Worm (Caenorhabditis elegans): Measurements from ENCODE around the gene rab-28.
A peak's percentile ranks its signal among the peaks of the same experiment; 100 is the strongest.

The rab-28 gene

DNA sequence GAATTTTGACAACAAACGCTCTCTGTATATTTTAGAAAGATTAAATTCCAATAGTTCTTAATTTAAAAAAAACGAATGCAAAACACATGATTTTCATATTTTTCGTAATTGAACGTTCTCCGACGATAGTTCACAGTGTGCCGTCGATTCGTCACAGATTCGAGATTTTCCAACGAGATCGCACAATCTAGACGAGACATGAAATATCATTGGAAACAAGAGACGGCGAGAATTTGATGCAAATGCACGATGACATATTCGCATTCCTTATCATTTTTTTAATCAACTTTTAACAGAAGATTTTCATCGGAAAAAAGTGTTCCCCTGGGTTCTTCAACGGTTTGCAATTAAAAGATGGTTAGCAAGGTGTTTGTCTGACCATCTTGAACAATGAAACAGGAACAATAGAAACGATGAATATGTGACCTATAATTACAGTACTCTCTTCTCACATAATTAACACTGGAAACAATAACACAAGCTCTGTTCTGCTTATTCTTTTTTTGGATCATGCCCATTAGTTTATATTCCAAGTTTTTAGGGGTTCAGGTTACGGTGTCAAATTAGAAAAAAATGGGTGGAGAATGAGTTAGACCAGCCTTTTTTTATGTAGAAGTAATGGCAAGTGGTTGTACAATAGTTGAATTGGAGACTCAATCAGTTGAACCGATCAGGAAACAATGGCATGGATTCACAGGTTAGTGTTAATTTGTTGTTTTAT, 11.2 kb downstream of the rab-28 start, which contains the start of gene Y11D7A.3:
Y11D7A.3 (plus strand) TSS at position 671 of the 721 bp plus-strand sequence.
- TF ChIP-seq sma-9 (GFP tag; optimal IDR thresholded peaks at IDR 0.05) (peak; percentile 43), sma-9 (tag; optimal IDR thresholded peaks at IDR 0.05) (no peak), unc-55 (GFP tag; optimal IDR thresholded peaks at IDR 0.05) (no peak), alr-1 (tag; optimal IDR thresholded peaks at IDR 0.05) (no peak), snpc-4 (tag; optimal IDR thresholded peaks at IDR 0.05) (no peak), ztf-4 (tag; optimal IDR thresholded peaks at IDR 0.05) (no peak), fos-1 (tag; optimal IDR thresholded peaks at IDR 0.05) (no peak)

DNA sequence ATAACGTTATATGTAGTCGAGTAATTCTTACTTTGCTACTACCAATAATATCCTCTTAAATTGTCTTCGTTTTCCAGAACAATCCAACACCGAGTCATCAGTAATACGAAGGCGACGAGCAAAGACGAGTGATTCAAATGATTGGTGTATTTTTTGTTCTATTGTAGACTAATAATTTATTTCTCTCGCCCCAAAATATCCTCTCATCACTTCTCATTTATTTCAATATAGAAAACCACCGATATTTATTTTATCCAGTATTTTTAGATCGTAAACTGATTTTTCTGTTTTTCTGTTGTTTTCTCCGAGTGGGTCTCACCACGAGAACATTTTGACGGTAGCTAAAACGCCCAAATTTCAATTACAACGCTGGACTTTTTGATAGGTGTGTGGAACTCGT, 16.2 kb downstream of the rab-28 start:
- TF ChIP-seq dmd-4 (tag; optimal IDR thresholded peaks at IDR 0.05) (no peak), snpc-4 (tag; optimal IDR thresholded peaks at IDR 0.05) (no peak), mab-5 (tag; optimal IDR thresholded peaks at IDR 0.05) (no peak), ztf-4 (tag; optimal IDR thresholded peaks at IDR 0.05) (no peak), nhr-21 (tag; optimal IDR thresholded peaks at IDR 0.05) (no peak), lsy-2 (tag; optimal IDR thresholded peaks at IDR 0.05) (no peak), aly-2 (tag; optimal IDR thresholded peaks at IDR 0.05) (no peak), R02D3.7 (tag; optimal IDR thresholded peaks at IDR 0.05) (no peak), F13H6.1 (tag; optimal IDR thresholded peaks at IDR 0.05) (no peak), ztf-11 (tag; optimal IDR thresholded peaks at IDR 0.05) (no peak)

DNA sequence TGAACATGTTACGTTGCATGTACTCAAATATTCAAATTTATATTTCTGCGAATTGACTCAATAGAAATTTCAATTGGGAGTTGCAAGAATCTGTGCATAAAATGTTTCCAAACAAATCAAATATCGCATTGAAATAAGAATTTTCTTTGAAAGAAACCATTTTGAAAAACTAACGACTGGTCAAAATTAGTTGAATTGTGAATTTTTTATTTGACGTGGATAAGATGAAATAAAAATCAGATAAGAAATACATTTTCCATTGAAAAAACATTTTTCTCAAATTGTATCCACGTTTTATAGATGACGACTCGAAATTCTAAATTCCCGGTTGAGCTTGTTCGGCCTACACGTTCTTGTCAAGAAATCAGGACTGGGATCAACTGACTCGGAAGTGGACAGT, 19.0 kb downstream of the rab-28 start, which contains the start of gene C46C2.3:
C46C2.3 (plus strand) TSS at position 301 of the 400 bp plus-strand sequence.
- TF ChIP-seq Y55F3AM.14 (GFP tag; optimal IDR thresholded peaks at IDR 0.05) (no peak), nhr-77 (tag; optimal IDR thresholded peaks at IDR 0.05) (no peak), elt-1 (tag; optimal IDR thresholded peaks at IDR 0.05) (no peak), unc-55 (GFP tag; optimal IDR thresholded peaks at IDR 0.05) (no peak), nhr-11 (tag; optimal IDR thresholded peaks at IDR 0.05) (no peak), ztf-4 (tag; optimal IDR thresholded peaks at IDR 0.05) (no peak), C34F6.9 (tag; optimal IDR thresholded peaks at IDR 0.05) (no peak), nhr-12 (tag; optimal IDR thresholded peaks at IDR 0.05) (no peak), sem-4 (tag; optimal IDR thresholded peaks at IDR 0.05) (no peak), lin-13 (GFP tag; optimal IDR thresholded peaks at IDR 0.05) (no peak), mab-5 (tag; optimal IDR thresholded peaks at IDR 0.05) (no peak), egl-27 (tag; optimal IDR thresholded peaks at IDR 0.05) (no peak), nhr-129 (tag; optimal IDR thresholded peaks at IDR 0.05) (no peak), mdl-1 (tag; optimal IDR thresholded peaks at IDR 0.05) (no peak), lin-39 (tag; optimal IDR thresholded peaks at IDR 0.05) (no peak), nhr-237 (tag; optimal IDR thresholded peaks at IDR 0.05) (no peak), aly-2 (tag; optimal IDR thresholded peaks at IDR 0.05) (no peak), nhr-23 (tag; optimal IDR thresholded peaks at IDR 0.05) (no peak), ceh-82 (tag; optimal IDR thresholded peaks at IDR 0.05) (no peak)

DNA sequence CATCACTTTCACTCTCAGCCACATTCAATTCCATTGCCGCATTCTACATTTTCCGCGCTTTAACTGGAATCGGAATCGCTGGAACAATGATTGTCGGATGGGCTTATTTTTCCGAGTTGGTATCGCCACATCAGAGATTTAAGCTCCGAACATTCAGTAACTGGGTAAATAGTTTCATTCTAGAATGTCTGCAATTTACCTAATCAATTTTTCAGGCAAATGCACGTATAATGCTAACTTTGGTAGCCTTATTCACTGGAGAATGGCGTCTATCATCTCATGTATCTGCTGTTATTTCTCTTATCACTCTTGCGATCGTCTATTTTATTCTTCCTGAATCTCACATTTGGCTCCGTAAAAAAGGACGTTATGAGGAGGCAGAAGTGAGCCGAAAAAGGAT, 25.4 kb downstream of the rab-28 start:
- TF ChIP-seq nhr-21 (tag; optimal IDR thresholded peaks at IDR 0.05): no peak

DNA sequence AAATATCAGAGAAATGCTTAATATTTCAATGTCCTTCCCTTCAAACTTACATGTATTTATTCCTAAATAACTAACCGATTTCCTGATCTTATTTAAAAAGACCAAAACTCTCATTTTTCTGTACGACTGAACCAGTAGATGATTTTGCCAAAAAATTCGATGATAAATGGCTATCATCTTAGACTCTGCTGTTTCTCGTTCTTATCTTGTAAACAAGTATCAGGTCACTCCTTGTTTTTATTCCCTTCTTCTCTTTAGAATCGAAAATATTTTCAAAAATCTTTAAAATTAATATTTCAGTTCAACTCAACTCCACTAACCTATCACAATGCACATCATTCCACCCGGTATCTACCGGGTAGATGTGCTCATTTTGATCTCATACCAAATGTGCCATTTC, 26.4 kb downstream of the rab-28 start, which contains the start of gene C46C2.2:
C46C2.2 (plus strand) TSS at position 301 of the 400 bp plus-strand sequence.
- TF ChIP-seq Y55F3AM.14 (GFP tag; optimal IDR thresholded peaks at IDR 0.05) (no peak), egl-27 (tag; optimal IDR thresholded peaks at IDR 0.05) (no peak), nhr-77 (tag; optimal IDR thresholded peaks at IDR 0.05) (no peak), elt-1 (tag; optimal IDR thresholded peaks at IDR 0.05) (no peak), lin-11 (tag; optimal IDR thresholded peaks at IDR 0.05) (no peak), snpc-4 (tag; optimal IDR thresholded peaks at IDR 0.05) (no peak), nhr-6 (tag; optimal IDR thresholded peaks at IDR 0.05) (no peak), alr-1 (tag; optimal IDR thresholded peaks at IDR 0.05) (no peak), skn-1 (tag; optimal IDR thresholded peaks at IDR 0.05) (no peak), ztf-1 (GFP tag; conservative IDR thresholded peaks at IDR 0.05) (no peak), F13H6.1 (tag; optimal IDR thresholded peaks at IDR 0.05) (no peak)
